Fruit fly (Drosophila melanogaster) whole organism, prepupa: Measurements from ENCODE around the gene CG4565.

ENCODE experiments used
- CG32006 ChIP-seq: fragments of 200-800 bp; sonication (Bioruptor generic); optimal IDR thresholded peaks from 3 replicates; lab custom pipeline; 2017; ENCODE audit warnings: missing biosample characterization, mild to moderate bottlenecking, missing genetic modification characterization
- Hr39 ChIP-seq: fragments of 200-800 bp; sonication (Bioruptor generic); optimal IDR thresholded peaks from 2 replicates; lab custom pipeline; 2016; ENCODE audit warnings: missing biosample characterization, missing genetic modification characterization
- OdsH ChIP-seq: fragments of 200-800 bp; sonication (Bioruptor generic); optimal IDR thresholded peaks from 3 replicates; lab custom pipeline; 2016; ENCODE audit warnings: missing biosample characterization, missing genetic modification characterization
- esn ChIP-seq: fragments of 200-800 bp; sonication (Bioruptor generic); optimal IDR thresholded peaks from 2 replicates; lab custom pipeline; 2016; ENCODE audit warnings: missing biosample characterization, mild to moderate bottlenecking, missing genetic modification characterization, moderate library complexity

- TF ChIP-seq OdsH (GFP tag; lab: Kevin White, UChicago) = peak; percentile 93
- TF ChIP-seq esn = peak; percentile 94
- TF ChIP-seq Hr39 = peak; percentile 91
- peak; percentile 93 for TF ChIP-seq CG32006 (GFP tag; lab: Kevin White, UChicago)
Observed at dm6 chr3R:10886462-10887315, 34.2 kb downstream of the CG4565 start.
